Worm (Caenorhabditis elegans): ENCODE data around the gene pals-25.

- TF ChIP-seq F57C9.4 (tag; optimal IDR thresholded peaks at IDR 0.05) (no peak), bed-2 (GFP tag; IDR thresholded peaks at IDR 0.05) (no peak), ets-4 (GFP tag; optimal IDR thresholded peaks at IDR 0.05) (no peak), pha-4 (tag; optimal IDR thresholded peaks at IDR 0.05) (no peak), attf-5 (GFP tag; optimal IDR thresholded peaks at IDR 0.05) (no peak), Y53G8AR.9 (GFP tag; conservative IDR thresholded peaks at IDR 0.05) (no peak), ztf-28 (GFP tag; IDR thresholded peaks at IDR 0.05) (no peak), D2030.7 (GFP tag; IDR thresholded peaks at IDR 0.05) (no peak), unc-62 (GFP tag; optimal IDR thresholded peaks at IDR 0.05) (no peak)
Measured at ce11 chrIII:143121-143520, 8.8 kb downstream of the pals-25 start, which contains the start of gene fbxb-82.
